Worm (Caenorhabditis elegans) whole organism, late embryonic: ENCODE results near the gene C16C8.25.
A peak's percentile ranks its signal among the peaks of the same experiment; 100 is the strongest.

Source experiments
- C08G9.2 ChIP-seq: sonication (generic microtip); optimal IDR thresholded peaks from 2 replicates; lab custom pipeline; 2016; ENCODE audit warnings: mild to moderate bottlenecking, missing genetic modification characterization, moderate library complexity, missing compliant biosample characterization
- C38D4.7 ChIP-seq: fragments of 200-800 bp; sonication (Bioruptor generic); optimal IDR thresholded peaks from 2 replicates; lab custom pipeline; 2018; ENCODE audit warnings: mild to moderate bottlenecking, missing genetic modification characterization, moderate library complexity, missing compliant biosample characterization
- Y22D7AL.16 ChIP-seq: sonication (generic microtip); optimal IDR thresholded peaks from 2 replicates; lab custom pipeline; 2016; ENCODE audit warnings: missing genetic modification characterization, missing compliant biosample characterization
- ahr-1 ChIP-seq: sonication (generic microtip); optimal IDR thresholded peaks from 2 replicates; lab custom pipeline; 2016; ENCODE audit warnings: missing genetic modification characterization, missing compliant biosample characterization
- ceh-14 ChIP-seq: sonication (generic microtip); optimal IDR thresholded peaks from 2 replicates; lab custom pipeline; 2016; ENCODE audit warnings: missing genotype, missing genetic modification characterization, missing compliant biosample characterization
- ceh-18 ChIP-seq: sonication (generic microtip); optimal IDR thresholded peaks from 2 replicates; lab custom pipeline; 2016; ENCODE audit warnings: missing genetic modification characterization, missing compliant biosample characterization
- ceh-19 ChIP-seq: fragments of 200-800 bp; sonication (Bioruptor generic); optimal IDR thresholded peaks from 2 replicates; lab custom pipeline; 2018; ENCODE audit warnings: mild to moderate bottlenecking, missing genetic modification characterization, missing compliant biosample characterization
- ceh-2 ChIP-seq: sonication (generic microtip); optimal IDR thresholded peaks from 2 replicates; lab custom pipeline; 2016; ENCODE audit warnings: missing genotype, missing genetic modification characterization, missing compliant biosample characterization
- ceh-31 ChIP-seq: sonication (generic microtip); optimal IDR thresholded peaks from 2 replicates; lab custom pipeline; 2016; ENCODE audit warnings: missing genetic modification characterization, missing compliant biosample characterization
- ceh-34 ChIP-seq: sonication (generic microtip); optimal IDR thresholded peaks from 2 replicates; lab custom pipeline; 2016; ENCODE audit warnings: mild to moderate bottlenecking, missing genetic modification characterization, missing compliant biosample characterization
- ceh-45 ChIP-seq: fragments of 200-800 bp; sonication (Bioruptor generic); IDR thresholded peaks from 2 replicates; pipeline ENCODE4 v1.3.6; 2022; ENCODE audit warnings: missing genetic modification reagents, missing genetic modification characterization, missing compliant biosample characterization
- ceh-48 ChIP-seq: sonication (generic microtip); optimal IDR thresholded peaks from 2 replicates; lab custom pipeline; 2016; ENCODE audit warnings: missing genetic modification characterization, inconsistent platforms, missing compliant biosample characterization
- ceh-6 ChIP-seq: fragments of 200-800 bp; sonication (Bioruptor generic); optimal IDR thresholded peaks from 2 replicates; lab custom pipeline; 2018; ENCODE audit warnings: mild to moderate bottlenecking, missing genetic modification characterization, missing compliant biosample characterization
- che-1 ChIP-seq: sonication (generic microtip); optimal IDR thresholded peaks from 2 replicates; lab custom pipeline; 2016; ENCODE audit warnings: mild to moderate bottlenecking, missing genetic modification characterization, missing compliant biosample characterization
- dmd-4 ChIP-seq: sonication (generic microtip); optimal IDR thresholded peaks from 2 replicates; lab custom pipeline; 2016; ENCODE audit warnings: borderline replicate concordance, missing genetic modification characterization, missing compliant biosample characterization
- dve-1 ChIP-seq: sonication (generic microtip); optimal IDR thresholded peaks from 2 replicates; lab custom pipeline; 2017; ENCODE audit warnings: antibody characterized with exemption, mild to moderate bottlenecking, missing genetic modification characterization, missing compliant biosample characterization
- elt-2 ChIP-seq: sonication (generic microtip); optimal IDR thresholded peaks from 2 replicates; lab custom pipeline; 2016; ENCODE audit warnings: missing genetic modification reagents, missing genetic modification characterization, missing compliant biosample characterization
- elt-4 ChIP-seq: sonication (generic microtip); optimal IDR thresholded peaks from 2 replicates; lab custom pipeline; 2016; ENCODE audit warnings: missing genetic modification characterization, missing compliant biosample characterization
- ets-4 ChIP-seq: sonication (generic microtip); optimal IDR thresholded peaks from 2 replicates; lab custom pipeline; 2016; ENCODE audit warnings: missing genetic modification characterization, missing compliant biosample characterization
- eyg-1 ChIP-seq: sonication (generic microtip); optimal IDR thresholded peaks from 2 replicates; lab custom pipeline; 2016; ENCODE audit warnings: missing genotype, missing genetic modification characterization, missing compliant biosample characterization
- fax-1 ChIP-seq: sonication (generic microtip); optimal IDR thresholded peaks from 2 replicates; lab custom pipeline; 2016; ENCODE audit warnings: missing genotype, missing genetic modification characterization, missing compliant biosample characterization
- fkh-6 ChIP-seq: sonication (generic microtip); optimal IDR thresholded peaks from 2 replicates; lab custom pipeline; 2016; ENCODE audit warnings: missing genetic modification characterization, missing compliant biosample characterization
- gmeb-2 ChIP-seq: sonication (generic microtip); optimal IDR thresholded peaks from 2 replicates; lab custom pipeline; 2016; ENCODE audit warnings: missing genetic modification characterization, inconsistent platforms, missing compliant biosample characterization
- hlh-13 ChIP-seq: fragments of 200-800 bp; sonication (Bioruptor generic); optimal IDR thresholded peaks from 2 replicates; lab custom pipeline; 2018; ENCODE audit warnings: mild to moderate bottlenecking, missing genetic modification characterization, missing compliant biosample characterization
- hlh-15 ChIP-seq: sonication (generic microtip); optimal IDR thresholded peaks from 2 replicates; lab custom pipeline; 2016; ENCODE audit warnings: missing genetic modification characterization, missing compliant biosample characterization
- hlh-6 ChIP-seq: sonication (generic microtip); optimal IDR thresholded peaks from 2 replicates; lab custom pipeline; 2016; ENCODE audit warnings: missing genotype, missing genetic modification characterization, missing compliant biosample characterization
- hlh-8 ChIP-seq: sonication (generic microtip); optimal IDR thresholded peaks from 2 replicates; lab custom pipeline; 2016; ENCODE audit warnings: missing genotype, missing genetic modification characterization, missing compliant biosample characterization
- lim-6 ChIP-seq: sonication (generic microtip); optimal IDR thresholded peaks from 2 replicates; lab custom pipeline; 2016; ENCODE audit warnings: missing genetic modification characterization, missing compliant biosample characterization
- mec-3 ChIP-seq: sonication (generic microtip); optimal IDR thresholded peaks from 2 replicates; lab custom pipeline; 2016; ENCODE audit warnings: borderline replicate concordance, missing genetic modification characterization, missing compliant biosample characterization
- nfya-1 ChIP-seq: sonication (generic microtip); optimal IDR thresholded peaks from 2 replicates; lab custom pipeline; 2017; ENCODE audit warnings: missing genetic modification characterization, mild to moderate bottlenecking, missing compliant biosample characterization, antibody characterized with exemption, moderate library complexity
- nhr-11 ChIP-seq: fragments of 150-350 bp; optimal IDR thresholded peaks from 2 replicates; lab custom pipeline; 2014; ENCODE audit warnings: missing biosample characterization, missing genetic modification characterization
- nhr-232 ChIP-seq: sonication (generic microtip); optimal IDR thresholded peaks from 2 replicates; lab custom pipeline; 2016; ENCODE audit warnings: missing genetic modification characterization, missing compliant biosample characterization
- pat-9 ChIP-seq: fragments of 200-800 bp; sonication (Bioruptor generic); optimal IDR thresholded peaks from 2 replicates; lab custom pipeline; 2018; ENCODE audit warnings: mild to moderate bottlenecking, missing genetic modification characterization, moderate library complexity, missing compliant biosample characterization
- pqm-1 ChIP-seq: sonication (generic microtip); optimal IDR thresholded peaks from 2 replicates; lab custom pipeline; 2016; ENCODE audit warnings: missing genetic modification characterization, missing compliant biosample characterization
- pros-1 ChIP-seq: fragments of 150-350 bp; optimal IDR thresholded peaks from 2 replicates; lab custom pipeline; 2014; ENCODE audit warnings: missing biosample characterization, missing genetic modification reagents, missing genetic modification characterization
- ref-2 ChIP-seq: sonication (generic microtip); optimal IDR thresholded peaks from 2 replicates; lab custom pipeline; 2016; ENCODE audit warnings: missing genetic modification characterization, missing compliant biosample characterization
- rnt-1 ChIP-seq: sonication (generic microtip); optimal IDR thresholded peaks from 2 replicates; lab custom pipeline; 2016; ENCODE audit warnings: missing genetic modification characterization, missing compliant biosample characterization
- sox-2 ChIP-seq: fragments of 200-800 bp; sonication (Bioruptor generic); IDR thresholded peaks from 2 replicates; pipeline ENCODE4 v1.3.6; 2022; ENCODE audit warnings: missing genetic modification reagents, missing genetic modification characterization, missing compliant biosample characterization
- syd-9 ChIP-seq: sonication (generic microtip); optimal IDR thresholded peaks from 2 replicates; lab custom pipeline; 2016; ENCODE audit warnings: mild to moderate bottlenecking, missing genetic modification characterization, moderate library complexity, missing compliant biosample characterization
- tbx-2 ChIP-seq: sonication (generic microtip); optimal IDR thresholded peaks from 2 replicates; lab custom pipeline; 2016; ENCODE audit warnings: missing genetic modification characterization, missing compliant biosample characterization
- tbx-7 ChIP-seq: sonication (generic microtip); optimal IDR thresholded peaks from 2 replicates; lab custom pipeline; 2016; ENCODE audit warnings: missing genotype, missing genetic modification characterization, missing compliant biosample characterization
- ttx-3 ChIP-seq: sonication (generic microtip); optimal IDR thresholded peaks from 2 replicates; lab custom pipeline; 2016; ENCODE audit warnings: missing genetic modification reagents, missing genetic modification characterization, missing compliant biosample characterization
- unc-3 ChIP-seq, 2 experiments: fragments of 200-800 bp in 1 of 2; sonication (Bioruptor generic) in 1 of 2; sonication (generic microtip) in 1 of 2; conservative IDR thresholded peaks in 1 of 2; optimal IDR thresholded peaks in 1 of 2; 2 replicates each; pipeline versions ENCODE4 v1.3.6 to Lab custom; 2016 to 2022; ENCODE audit warnings: missing compliant biosample characterization in 2 of 2, missing genetic modification characterization in 2 of 2, missing genetic modification reagents in 1 of 2
- unc-42 ChIP-seq: sonication (generic microtip); optimal IDR thresholded peaks from 2 replicates; lab custom pipeline; 2016; ENCODE audit warnings: missing genotype, missing genetic modification characterization, missing compliant biosample characterization
- unc-55 ChIP-seq: sonication (generic microtip); optimal IDR thresholded peaks from 2 replicates; lab custom pipeline; 2017; ENCODE audit warnings: missing biosample characterization, missing genetic modification reagents, missing genetic modification characterization
- unc-86 ChIP-seq: sonication (generic microtip); optimal IDR thresholded peaks from 2 replicates; lab custom pipeline; 2016; ENCODE audit warnings: missing genetic modification characterization, missing compliant biosample characterization
- zip-5 ChIP-seq: sonication (generic microtip); optimal IDR thresholded peaks from 2 replicates; lab custom pipeline; 2016; ENCODE audit warnings: missing genetic modification characterization, missing compliant biosample characterization

The C16C8.25 gene

ce11 chrII:3481584-3481983 lies 32.6 kb downstream of the C16C8.25 start, which contains the start of gene Y49F6B.8:
Gene Y49F6B.8 (minus strand): TSS chrII:3481684.
- no peak for TF ChIP-seq ceh-48
- no peak for TF ChIP-seq gmeb-2

ce11 chrII:3482231-3482630 lies 33.2 kb downstream of the C16C8.25 start, which contains the start of gene smu-2:
Gene smu-2 (plus strand): TSS chrII:3482408.
- TF ChIP-seq ceh-18 (tag; lab: Kevin White, UChicago) (peak; percentile 48), C38D4.7 (GFP tag; lab: Kevin White, UChicago) (no peak), dmd-4 (tag; lab: Kevin White, UChicago) (no peak), ceh-14 (peak; percentile 82), pros-1 (tag; lab: Kevin White, UChicago) (no peak), zip-5 (peak; percentile 76), unc-86 (tag; lab: Kevin White, UChicago) (peak; percentile 47), ref-2 (tag; lab: Kevin White, UChicago) (peak; percentile 59), nhr-11 (tag; lab: Kevin White, UChicago) (no peak), nhr-232 (tag; lab: Kevin White, UChicago) (no peak), che-1 (tag; lab: Kevin White, UChicago) (no peak), eyg-1 (tag; lab: Kevin White, UChicago) (no peak), hlh-13 (GFP tag; lab: Kevin White, UChicago) (no peak), C08G9.2 (peak; percentile 91), dve-1 (no peak), pqm-1 (tag; lab: Kevin White, UChicago) (peak; percentile 52), unc-3 (GFP tag; conservative IDR thresholded peaks at IDR 0.05; lab: Robert Waterston, UW) (0 out of 2 replicates have a peak, but pooled peaks have one; percentile 9), unc-3 (tag; optimal IDR thresholded peaks at IDR 0.05; lab: Kevin White, UChicago) (no peak), elt-4 (tag; lab: Kevin White, UChicago) (no peak), ahr-1 (peak; percentile 40), unc-42 (tag; lab: Kevin White, UChicago) (peak; percentile 98), hlh-6 (tag; lab: Kevin White, UChicago) (no peak), ceh-2 (tag; lab: Kevin White, UChicago) (peak; percentile 92), Y22D7AL.16 (tag; lab: Kevin White, UChicago) (no peak), tbx-2 (tag; lab: Kevin White, UChicago) (peak; percentile 81), fkh-6 (peak; percentile 12), ceh-31 (tag; lab: Kevin White, UChicago) (peak; percentile 96), tbx-7 (tag; lab: Kevin White, UChicago) (peak; percentile 84), ceh-45 (peak; percentile 50; the same call in 1 of the 2 replicates), rnt-1 (tag; lab: Kevin White, UChicago) (peak; percentile 35), ceh-6 (no peak), pat-9 (tag; lab: Kevin White, UChicago) (no peak), nfya-1 (tag; lab: Kevin White, UChicago) (peak; percentile 33), unc-55 (GFP tag; lab: Kevin White, UChicago) (no peak), ceh-19 (GFP tag; lab: Kevin White, UChicago) (no peak), fax-1 (tag; lab: Kevin White, UChicago) (peak; percentile 31), ceh-34 (peak; percentile 46), ceh-48 (peak; percentile 7), sox-2 (no peak), elt-2 (peak; percentile 72), gmeb-2 (no peak), ets-4 (tag; lab: Kevin White, UChicago) (peak; percentile 86), hlh-15 (tag; lab: Kevin White, UChicago) (peak; percentile 34), mec-3 (tag; lab: Kevin White, UChicago) (peak; percentile 73), hlh-8 (peak; percentile 42), syd-9 (no peak), ttx-3 (tag; lab: Kevin White, UChicago) (peak; percentile 41), lim-6 (peak; percentile 92)
